Worm (Caenorhabditis elegans): Measurements from ENCODE around the gene R11D1.7.
A peak's percentile ranks its signal among the peaks of the same experiment; 100 is the strongest.

Gene R11D1.7

ce11 chrV:12741684-12742083, 21.9 kb downstream of the R11D1.7 start, which contains the start of gene hrg-7:
TSS of gene hrg-7 (plus strand) at chrV:12742041.
- TF ChIP-seq ama-1 (optimal IDR thresholded peaks at IDR 0.05) (no peak), gmeb-1 (tag; optimal IDR thresholded peaks at IDR 0.05) (peak; percentile 8), unc-39 (tag; optimal IDR thresholded peaks at IDR 0.05) (no peak), nhr-129 (tag; optimal IDR thresholded peaks at IDR 0.05) (peak; percentile 96), lsy-2 (tag; optimal IDR thresholded peaks at IDR 0.05) (no peak), sem-4 (tag; optimal IDR thresholded peaks at IDR 0.05) (no peak), mbf-1 (tag; optimal IDR thresholded peaks at IDR 0.05) (no peak), Y55F3AM.14 (GFP tag; optimal IDR thresholded peaks at IDR 0.05) (no peak), nhr-6 (tag; optimal IDR thresholded peaks at IDR 0.05) (no peak), unc-62 (GFP tag; optimal IDR thresholded peaks at IDR 0.05) (no peak), fos-1 (tag; optimal IDR thresholded peaks at IDR 0.05) (peak; percentile 82), ztf-4 (tag; optimal IDR thresholded peaks at IDR 0.05) (no peak), sma-9 (GFP tag; optimal IDR thresholded peaks at IDR 0.05) (peak; percentile 54), sma-9 (tag; optimal IDR thresholded peaks at IDR 0.05) (no peak), snpc-4 (tag; optimal IDR thresholded peaks at IDR 0.05) (no peak), F13H6.1 (tag; optimal IDR thresholded peaks at IDR 0.05) (no peak), nhr-25 (tag; optimal IDR thresholded peaks at IDR 0.05) (no peak), nhr-23 (tag; optimal IDR thresholded peaks at IDR 0.05) (no peak), crh-2 (tag; optimal IDR thresholded peaks at IDR 0.05) (peak; percentile 70), alr-1 (tag; optimal IDR thresholded peaks at IDR 0.05) (no peak), nhr-12 (tag; optimal IDR thresholded peaks at IDR 0.05) (no peak), nhr-10 (tag; optimal IDR thresholded peaks at IDR 0.05) (no peak), lin-11 (tag; optimal IDR thresholded peaks at IDR 0.05) (no peak)

- TF ChIP-seq skn-1 (tag; optimal IDR thresholded peaks at IDR 0.05) (no peak), sma-9 (GFP tag; optimal IDR thresholded peaks at IDR 0.05) (no peak), sma-9 (tag; optimal IDR thresholded peaks at IDR 0.05) (no peak), crh-2 (tag; optimal IDR thresholded peaks at IDR 0.05) (no peak), sem-4 (tag; optimal IDR thresholded peaks at IDR 0.05) (no peak), lin-39 (tag; optimal IDR thresholded peaks at IDR 0.05) (no peak), nhr-10 (tag; optimal IDR thresholded peaks at IDR 0.05) (no peak), ama-1 (optimal IDR thresholded peaks at IDR 0.05) (no peak), R02D3.7 (tag; optimal IDR thresholded peaks at IDR 0.05) (no peak), alr-1 (tag; optimal IDR thresholded peaks at IDR 0.05) (no peak), C34F6.9 (tag; optimal IDR thresholded peaks at IDR 0.05) (no peak), dmd-4 (tag; optimal IDR thresholded peaks at IDR 0.05) (no peak)
These were observed 24.1 kb downstream of the R11D1.7 start for ce11 chrV:12743778-12744502.

- TF ChIP-seq nhr-10 (tag; optimal IDR thresholded peaks at IDR 0.05), result no peak
- no peak for TF ChIP-seq unc-62 (GFP tag; optimal IDR thresholded peaks at IDR 0.05)
- TF ChIP-seq crh-2 (tag; optimal IDR thresholded peaks at IDR 0.05), result no peak
- peak; percentile 63 for TF ChIP-seq fos-1 (tag; optimal IDR thresholded peaks at IDR 0.05)
- TF ChIP-seq nhr-21 (tag; optimal IDR thresholded peaks at IDR 0.05), result no peak
- TF ChIP-seq ceh-82 (tag; optimal IDR thresholded peaks at IDR 0.05), result no peak
- no peak for TF ChIP-seq unc-39 (tag; optimal IDR thresholded peaks at IDR 0.05)
- no peak for TF ChIP-seq egl-27 (tag; optimal IDR thresholded peaks at IDR 0.05)
- no peak for TF ChIP-seq sma-3 (GFP tag; optimal IDR thresholded peaks at IDR 0.05)
- TF ChIP-seq unc-55 (GFP tag; optimal IDR thresholded peaks at IDR 0.05), result no peak
- no peak for TF ChIP-seq sma-9 (GFP tag; optimal IDR thresholded peaks at IDR 0.05)
- TF ChIP-seq sma-9 (tag; optimal IDR thresholded peaks at IDR 0.05), result no peak
- no peak for TF ChIP-seq lin-11 (tag; optimal IDR thresholded peaks at IDR 0.05)
- no peak for TF ChIP-seq ZK546.5 (tag; optimal IDR thresholded peaks at IDR 0.05)
- TF ChIP-seq nhr-23 (tag; optimal IDR thresholded peaks at IDR 0.05), result no peak
- peak; percentile 6 for TF ChIP-seq F13H6.1 (tag; optimal IDR thresholded peaks at IDR 0.05)
- no peak for TF ChIP-seq ceh-16 (tag; optimal IDR thresholded peaks at IDR 0.05)
These were observed 25.2 kb downstream of the R11D1.7 start, which contains the start of gene C15C8.7 for ce11 chrV:12744979-12745378. TSS of gene C15C8.7 (minus strand) at chrV:12745050.

DNA sequence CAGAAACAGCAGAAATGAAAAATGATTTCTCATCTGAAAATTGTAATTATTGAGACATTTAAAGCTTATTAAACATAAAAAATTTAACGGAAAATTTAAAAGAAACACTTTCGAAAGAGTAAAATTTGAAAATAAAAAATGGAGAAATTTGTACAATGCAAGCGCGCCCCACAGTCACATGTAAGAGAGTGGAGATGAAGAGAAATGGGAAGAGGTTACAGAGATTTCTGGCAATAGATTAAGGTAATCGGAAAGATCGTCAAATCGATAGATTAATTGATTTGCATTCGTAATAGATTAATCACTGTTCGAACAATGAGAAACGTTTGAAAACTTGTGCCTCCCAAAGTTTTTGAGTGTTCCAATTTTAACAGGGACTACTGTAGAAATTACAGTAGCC, 27.6 kb downstream of the R11D1.7 start, which contains the start of gene C15C8.4:
TSS of gene C15C8.4 (minus strand) at position 33 of the 400 bp plus-strand sequence.
- TF ChIP-seq ztf-11 (tag; optimal IDR thresholded peaks at IDR 0.05) (no peak), sma-9 (GFP tag; optimal IDR thresholded peaks at IDR 0.05) (no peak), sma-9 (tag; optimal IDR thresholded peaks at IDR 0.05) (no peak), nhr-10 (tag; optimal IDR thresholded peaks at IDR 0.05) (no peak), sma-3 (GFP tag; optimal IDR thresholded peaks at IDR 0.05) (no peak), gmeb-1 (tag; optimal IDR thresholded peaks at IDR 0.05) (no peak), skn-1 (tag; optimal IDR thresholded peaks at IDR 0.05) (no peak), lin-13 (GFP tag; optimal IDR thresholded peaks at IDR 0.05) (no peak)
